Worm (Caenorhabditis elegans): Measurements from ENCODE around the gene jmjd-3.3.

DNA sequence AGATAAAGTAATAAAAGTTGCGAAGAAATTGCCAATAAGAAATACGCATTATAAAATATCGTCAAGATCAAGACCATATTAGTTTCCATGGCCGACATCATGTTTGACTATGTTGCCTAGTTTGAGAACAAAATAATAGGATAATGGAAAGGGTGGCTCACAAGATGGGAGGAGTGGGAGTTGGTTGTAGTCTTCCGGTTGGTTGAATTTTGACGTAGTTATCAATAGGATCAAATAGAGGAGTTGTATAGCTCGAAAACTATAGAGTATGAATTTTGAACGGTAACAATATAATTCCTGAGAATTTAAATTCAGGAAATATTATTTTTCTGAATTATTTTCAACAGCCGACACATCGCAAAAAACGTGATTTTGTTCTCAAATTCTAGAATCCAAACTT, 45.5 kb downstream of the jmjd-3.3 start, which contains the start of gene srd-50:
- TF ChIP-seq alr-1 (tag; optimal IDR thresholded peaks at IDR 0.05) (no peak), mdl-1 (tag; optimal IDR thresholded peaks at IDR 0.05) (no peak), lin-13 (GFP tag; optimal IDR thresholded peaks at IDR 0.05) (no peak), R02D3.7 (tag; optimal IDR thresholded peaks at IDR 0.05) (no peak), Y55F3AM.14 (GFP tag; optimal IDR thresholded peaks at IDR 0.05) (no peak), nhr-11 (tag; optimal IDR thresholded peaks at IDR 0.05) (no peak), skn-1 (tag; optimal IDR thresholded peaks at IDR 0.05) (no peak), nhr-12 (tag; optimal IDR thresholded peaks at IDR 0.05) (no peak)

All from whole organism, L2 larva.